Fruit fly (Drosophila melanogaster) whole organism, prepupa: ENCODE measurements around the gene CG5541.

Experiments used
- Blimp-1 ChIP-seq: fragments of 200-800 bp; sonication (Bioruptor generic); optimal IDR thresholded peaks from 3 replicates; lab custom pipeline; 2017; ENCODE audit warnings: missing biosample characterization, missing genetic modification characterization, mild to moderate bottlenecking, moderate library complexity, missing genetic modification reagents
- CG10631 ChIP-seq: fragments of 200-800 bp; sonication (Bioruptor generic); optimal IDR thresholded peaks from 2 replicates; lab custom pipeline; 2016; ENCODE audit warnings: missing biosample characterization, missing genetic modification characterization
- CG10669 ChIP-seq: fragments of 200-800 bp; sonication (Bioruptor generic); optimal IDR thresholded peaks from 3 replicates; lab custom pipeline; 2018; ENCODE audit warnings: missing biosample characterization, mild to moderate bottlenecking, missing genetic modification characterization, moderate library complexity
- CG11294 ChIP-seq: fragments of 200-800 bp; sonication (Bioruptor generic); IDR thresholded peaks from 2 replicates; pipeline ENCODE4 v1.3.6; 2022; ENCODE audit warnings: missing biosample characterization, missing genetic modification characterization
- CG11762 ChIP-seq: fragments of 200-800 bp; sonication (Bioruptor generic); optimal IDR thresholded peaks from 3 replicates; lab custom pipeline; 2016; ENCODE audit warnings: missing biosample characterization, missing genetic modification characterization; ENCODE audit not compliant: insufficient read depth
- CG11902 ChIP-seq: fragments of 200-800 bp; sonication (Bioruptor generic); optimal IDR thresholded peaks from 3 replicates; lab custom pipeline; 2016; ENCODE audit warnings: missing biosample characterization, missing genetic modification characterization
- CG15336 ChIP-seq: fragments of 200-800 bp; sonication (Bioruptor generic); IDR thresholded peaks from 2 replicates; pipeline ENCODE4 v1.3.6; 2022; ENCODE audit warnings: missing biosample characterization, missing genetic modification characterization
- CG1621 ChIP-seq: fragments of 200-800 bp; sonication (Bioruptor generic); optimal IDR thresholded peaks from 3 replicates; lab custom pipeline; 2018; ENCODE audit warnings: missing biosample characterization, mild to moderate bottlenecking, missing genetic modification characterization
- CG16779 ChIP-seq: fragments of 200-800 bp; sonication (Bioruptor generic); optimal IDR thresholded peaks from 3 replicates; lab custom pipeline; 2017; ENCODE audit warnings: missing biosample characterization, mild to moderate bottlenecking, missing genetic modification characterization
- CG3032 ChIP-seq: fragments of 200-800 bp; optimal IDR thresholded peaks from 2 replicates; lab custom pipeline; 2019; ENCODE audit warnings: missing biosample characterization, mild to moderate bottlenecking, missing genetic modification characterization, moderate library complexity
- CG31627 ChIP-seq: fragments of 200-800 bp; sonication (Bioruptor generic); optimal IDR thresholded peaks from 3 replicates; lab custom pipeline; 2016; ENCODE audit warnings: missing biosample characterization, missing genetic modification characterization
- CG32006 ChIP-seq: fragments of 200-800 bp; sonication (Bioruptor generic); optimal IDR thresholded peaks from 3 replicates; lab custom pipeline; 2017; ENCODE audit warnings: missing biosample characterization, mild to moderate bottlenecking, missing genetic modification characterization
- CG3919 ChIP-seq: fragments of 200-800 bp; sonication (Bioruptor generic); optimal IDR thresholded peaks from 3 replicates; lab custom pipeline; 2016; ENCODE audit warnings: missing biosample characterization, missing genetic modification characterization
- CG4318 ChIP-seq: fragments of 200-800 bp; sonication (Bioruptor generic); optimal IDR thresholded peaks from 3 replicates; lab custom pipeline; 2017; ENCODE audit warnings: missing biosample characterization, mild to moderate bottlenecking, missing genetic modification characterization
- CG6276 ChIP-seq: fragments of 200-800 bp; sonication (Bioruptor generic); optimal IDR thresholded peaks from 2 replicates; lab custom pipeline; 2017; ENCODE audit warnings: missing biosample characterization, mild to moderate bottlenecking, missing genetic modification characterization
- CG6792 ChIP-seq: fragments of 200-800 bp; sonication (Bioruptor generic); optimal IDR thresholded peaks from 3 replicates; lab custom pipeline; 2016; ENCODE audit warnings: missing biosample characterization, missing genetic modification characterization
- CG6808 ChIP-seq: fragments of 200-800 bp; sonication (Bioruptor generic); optimal IDR thresholded peaks from 3 replicates; lab custom pipeline; 2017; ENCODE audit warnings: missing biosample characterization, missing genetic modification characterization, mild to moderate bottlenecking, moderate library complexity, missing genetic modification reagents
- CG6854 ChIP-seq: fragments of 200-800 bp; sonication (Bioruptor generic); optimal IDR thresholded peaks from 2 replicates; lab custom pipeline; 2017; ENCODE audit warnings: missing biosample characterization, mild to moderate bottlenecking, missing genetic modification characterization
- CG7368 ChIP-seq: fragments of 200-800 bp; sonication (Bioruptor generic); optimal IDR thresholded peaks from 3 replicates; lab custom pipeline; 2016; ENCODE audit warnings: missing biosample characterization, missing genetic modification characterization
- CG8119 ChIP-seq: fragments of 200-800 bp; sonication (Bioruptor generic); IDR thresholded peaks from 3 replicates; pipeline ENCODE4 v1.3.6; 2022; ENCODE audit warnings: missing biosample characterization, missing genetic modification characterization
- CG8319 ChIP-seq: fragments of 200-800 bp; sonication (Bioruptor generic); optimal IDR thresholded peaks from 3 replicates; lab custom pipeline; 2016; ENCODE audit warnings: missing biosample characterization, missing genetic modification characterization
- CG8632 ChIP-seq: fragments of 200-800 bp; sonication (Bioruptor generic); optimal IDR thresholded peaks from 3 replicates; lab custom pipeline; 2016; ENCODE audit warnings: missing biosample characterization, missing genetic modification characterization
- CG9139 ChIP-seq: fragments of 200-800 bp; sonication (Bioruptor generic); optimal IDR thresholded peaks from 3 replicates; lab custom pipeline; 2017; ENCODE audit warnings: missing biosample characterization, mild to moderate bottlenecking, missing genetic modification characterization
- Eip75B ChIP-seq: fragments of 200-800 bp; sonication (Bioruptor generic); optimal IDR thresholded peaks from 3 replicates; lab custom pipeline; 2016; ENCODE audit warnings: missing biosample characterization, missing genetic modification characterization
- Eip78C ChIP-seq: fragments of 200-800 bp; sonication (Bioruptor generic); peaks from one replicate; lab custom pipeline; 2016; ENCODE audit warnings: missing biosample characterization, missing genetic modification characterization
- Eip93F ChIP-seq: fragments of 200-800 bp; sonication (Bioruptor generic); optimal IDR thresholded peaks from 2 replicates; lab custom pipeline; 2016; ENCODE audit warnings: missing biosample characterization, mild to moderate bottlenecking, missing genetic modification characterization
- Ets21C ChIP-seq: fragments of 200-800 bp; sonication (Bioruptor generic); optimal IDR thresholded peaks from 3 replicates; lab custom pipeline; 2016; ENCODE audit warnings: missing biosample characterization, missing genetic modification characterization
- Ets96B ChIP-seq: fragments of 200-800 bp; optimal IDR thresholded peaks from 2 replicates; lab custom pipeline; 2019; ENCODE audit warnings: missing biosample characterization, mild to moderate bottlenecking, missing genetic modification characterization, moderate library complexity
- Gug ChIP-seq: fragments of 200-800 bp; sonication (Bioruptor generic); IDR thresholded peaks from 2 replicates; pipeline ENCODE4 v1.3.6; 2022; ENCODE audit warnings: missing biosample characterization, missing genetic modification characterization
- Hr39 ChIP-seq: fragments of 200-800 bp; sonication (Bioruptor generic); optimal IDR thresholded peaks from 2 replicates; lab custom pipeline; 2016; ENCODE audit warnings: missing biosample characterization, missing genetic modification characterization
- Lpt ChIP-seq: fragments of 200-800 bp; sonication (Bioruptor generic); optimal IDR thresholded peaks from 3 replicates; lab custom pipeline; 2016; ENCODE audit warnings: missing biosample characterization, missing genetic modification characterization
- Met ChIP-seq: fragments of 200-800 bp; sonication (Bioruptor generic); optimal IDR thresholded peaks from 3 replicates; lab custom pipeline; 2016; ENCODE audit warnings: missing biosample characterization, missing genetic modification characterization
- Smox ChIP-seq: fragments of 200-800 bp; sonication (Bioruptor generic); optimal IDR thresholded peaks from 3 replicates; lab custom pipeline; 2016; ENCODE audit warnings: missing biosample characterization, missing genetic modification characterization
- Sox102F ChIP-seq: fragments of 200-800 bp; sonication (Bioruptor generic); optimal IDR thresholded peaks from 2 replicates; lab custom pipeline; 2016; ENCODE audit warnings: missing biosample characterization, mild to moderate bottlenecking, missing genetic modification characterization
- Sox14 ChIP-seq: fragments of 200-800 bp; sonication (Bioruptor generic); optimal IDR thresholded peaks from 3 replicates; lab custom pipeline; 2016; ENCODE audit warnings: missing biosample characterization, missing genetic modification characterization
- achi ChIP-seq: fragments of 200-800 bp; sonication (Bioruptor generic); optimal IDR thresholded peaks from 3 replicates; lab custom pipeline; 2016; ENCODE audit warnings: missing biosample characterization, missing genetic modification characterization
- acj6 ChIP-seq: fragments of 200-800 bp; sonication (Bioruptor generic); optimal IDR thresholded peaks from 3 replicates; lab custom pipeline; 2016; ENCODE audit warnings: missing biosample characterization, missing genetic modification characterization
- cyc ChIP-seq: fragments of 200-800 bp; sonication (Bioruptor generic); optimal IDR thresholded peaks from 3 replicates; lab custom pipeline; 2016; ENCODE audit warnings: missing biosample characterization, missing genetic modification characterization
- dac ChIP-seq: fragments of 200-800 bp; sonication (Bioruptor generic); optimal IDR thresholded peaks from 2 replicates; lab custom pipeline; 2017; ENCODE audit warnings: missing biosample characterization, mild to moderate bottlenecking, missing genetic modification characterization
- dsx ChIP-seq: fragments of 200-800 bp; optimal IDR thresholded peaks from 3 replicates; lab custom pipeline; 2019; ENCODE audit warnings: missing biosample characterization, mild to moderate bottlenecking, missing genetic modification characterization, moderate library complexity; ENCODE audit not compliant: poor library complexity, severe bottlenecking
- eg ChIP-seq: fragments of 200-800 bp; sonication (Bioruptor generic); IDR thresholded peaks from 3 replicates; pipeline ENCODE4 v1.3.6; 2022; ENCODE audit warnings: missing biosample characterization, missing genetic modification characterization
- esn ChIP-seq: fragments of 200-800 bp; sonication (Bioruptor generic); optimal IDR thresholded peaks from 2 replicates; lab custom pipeline; 2016; ENCODE audit warnings: missing biosample characterization, mild to moderate bottlenecking, missing genetic modification characterization, moderate library complexity
- fd59A ChIP-seq: fragments of 200-800 bp; sonication (Bioruptor generic); optimal IDR thresholded peaks from 2 replicates; lab custom pipeline; 2017; ENCODE audit warnings: missing biosample characterization, mild to moderate bottlenecking, missing genetic modification characterization, missing genetic modification reagents
- fd85E ChIP-seq: fragments of 200-800 bp; sonication (Bioruptor generic); optimal IDR thresholded peaks from 3 replicates; lab custom pipeline; 2016; ENCODE audit warnings: missing biosample characterization, missing genetic modification characterization
- fkh ChIP-seq: fragments of 200-800 bp; sonication (Bioruptor generic); optimal IDR thresholded peaks from 3 replicates; lab custom pipeline; 2017; ENCODE audit warnings: missing biosample characterization, mild to moderate bottlenecking, missing genetic modification characterization, moderate library complexity
- lz ChIP-seq: fragments of 200-800 bp; sonication (Bioruptor generic); optimal IDR thresholded peaks from 3 replicates; lab custom pipeline; 2016; ENCODE audit warnings: missing biosample characterization, missing genetic modification characterization
- pdm3 ChIP-seq: fragments of 200-800 bp; sonication (Bioruptor generic); optimal IDR thresholded peaks from 3 replicates; lab custom pipeline; 2016; ENCODE audit warnings: missing biosample characterization, missing genetic modification characterization
- spab ChIP-seq: fragments of 200-800 bp; sonication (Bioruptor generic); optimal IDR thresholded peaks from 2 replicates; lab custom pipeline; 2017; ENCODE audit warnings: missing biosample characterization, mild to moderate bottlenecking, missing genetic modification characterization, missing genetic modification reagents
- ss ChIP-seq, 2 experiments: fragments of 200-800 bp; sonication (Bioruptor generic); optimal IDR thresholded peaks; 2 replicates in 1 of 2; 3 replicates in 1 of 2; lab custom pipeline; 2017 to 2018; ENCODE audit warnings: mild to moderate bottlenecking in 2 of 2, missing biosample characterization in 2 of 2, missing genetic modification characterization in 2 of 2, moderate library complexity in 1 of 2
- svp ChIP-seq: fragments of 200-800 bp; sonication (Bioruptor generic); peaks from one replicate; lab custom pipeline; 2016; ENCODE audit warnings: missing biosample characterization, missing genetic modification characterization
- topi ChIP-seq: fragments of 200-800 bp; sonication (Bioruptor generic); optimal IDR thresholded peaks from 3 replicates; lab custom pipeline; 2016; ENCODE audit warnings: missing biosample characterization, missing genetic modification characterization
- vri ChIP-seq: fragments of 200-800 bp; sonication (Bioruptor generic); optimal IDR thresholded peaks from 3 replicates; lab custom pipeline; 2016; ENCODE audit warnings: missing biosample characterization, mild to moderate bottlenecking, missing genetic modification characterization

The CG5541 gene

dm6 chrX:15080780-15081402 lies 37.0 kb downstream of the CG5541 start, which contains the start of gene CG33177:
Gene CG33177, plus strand, starts transcription at chrX:15081367.
- no peak for TF ChIP-seq CG11294 (GFP tag; lab: Robert Waterston, UW)
- TF ChIP-seq fd59A (GFP tag; lab: Kevin White, UChicago), result no peak
- TF ChIP-seq fd85E (GFP tag; lab: Kevin White, UChicago), result no peak
- TF ChIP-seq Met (GFP tag; lab: Kevin White, UChicago), result peak; percentile 5
- TF ChIP-seq Eip75B (GFP tag; lab: Kevin White, UChicago), result no peak
- TF ChIP-seq Sox102F (GFP tag; lab: Kevin White, UChicago), result no peak
- TF ChIP-seq esn (GFP tag; lab: Kevin White, UChicago), result peak; percentile 29
- no peak for TF ChIP-seq achi (GFP tag; lab: Kevin White, UChicago)
- peak; percentile 42 for TF ChIP-seq Hr39 (GFP tag; lab: Kevin White, UChicago)
- no peak for TF ChIP-seq CG9139 (GFP tag; lab: Kevin White, UChicago)
- no peak for TF ChIP-seq CG1621 (tag; lab: Kevin White, UChicago)
- TF ChIP-seq Lpt, result no peak
- TF ChIP-seq CG8632 (GFP tag; lab: Kevin White, UChicago), result no peak
- no peak for TF ChIP-seq eg (GFP tag; lab: Robert Waterston, UW)
- TF ChIP-seq CG6792 (GFP tag; lab: Kevin White, UChicago), result no peak
- no peak for TF ChIP-seq ss (GFP tag; optimal IDR thresholded peaks at IDR 0.05; lab: Kevin White, UChicago)
- peak; percentile 17 for TF ChIP-seq lz (GFP tag; lab: Kevin White, UChicago)
- TF ChIP-seq fkh (GFP tag; lab: Kevin White, UChicago), result peak; percentile 25
- no peak for TF ChIP-seq dac (GFP tag; lab: Kevin White, UChicago)
- TF ChIP-seq pdm3 (GFP tag; lab: Kevin White, UChicago), result peak; percentile 18
- no peak for TF ChIP-seq CG6854 (GFP tag; lab: Kevin White, UChicago)
- TF ChIP-seq CG3032 (tag; lab: Kevin White, UChicago), result no peak
- no peak for TF ChIP-seq Blimp-1 (GFP tag; lab: Kevin White, UChicago)
- TF ChIP-seq topi (GFP tag; lab: Kevin White, UChicago), result peak; percentile 12
- TF ChIP-seq cyc (GFP tag; lab: Kevin White, UChicago), result peak; percentile 36
- no peak for TF ChIP-seq Smox (GFP tag; lab: Kevin White, UChicago)
- TF ChIP-seq CG7368, result no peak
- no peak for TF ChIP-seq CG8119 (GFP tag; lab: Robert Waterston, UW)
- TF ChIP-seq CG15336, result no peak
- no peak for TF ChIP-seq CG16779 (tag; lab: Kevin White, UChicago)
- no peak for TF ChIP-seq CG10631 (GFP tag; lab: Kevin White, UChicago)
- no peak for TF ChIP-seq CG8319 (GFP tag; lab: Kevin White, UChicago)
- no peak for TF ChIP-seq CG32006 (GFP tag; lab: Kevin White, UChicago)
- no peak for TF ChIP-seq Sox14 (GFP tag; lab: Kevin White, UChicago)
- TF ChIP-seq CG10669, result no peak
- TF ChIP-seq spab (GFP tag; lab: Kevin White, UChicago), result no peak
- TF ChIP-seq vri, result peak; percentile 37
- peak; percentile 52 for TF ChIP-seq CG31627 (GFP tag; lab: Kevin White, UChicago)
- no peak for TF ChIP-seq CG4318 (GFP tag; lab: Kevin White, UChicago)
- peak; percentile 45 for TF ChIP-seq Eip78C (GFP tag; lab: Kevin White, UChicago)
- no peak for TF ChIP-seq CG6276 (GFP tag; lab: Kevin White, UChicago)
- TF ChIP-seq CG11762 (GFP tag; lab: Kevin White, UChicago), result no peak
- no peak for TF ChIP-seq Gug (GFP tag; lab: Robert Waterston, UW)
- no peak for TF ChIP-seq CG6808 (GFP tag; lab: Kevin White, UChicago)
- TF ChIP-seq acj6 (GFP tag; lab: Kevin White, UChicago), result no peak
- no peak for TF ChIP-seq Ets21C (GFP tag; lab: Kevin White, UChicago)
- no peak for TF ChIP-seq CG3919
- no peak for TF ChIP-seq CG11902 (GFP tag; lab: Kevin White, UChicago)
- no peak for TF ChIP-seq Eip93F (GFP tag; lab: Kevin White, UChicago)
- TF ChIP-seq Ets96B (tag; lab: Kevin White, UChicago), result no peak
- peak; percentile 69 for TF ChIP-seq svp (GFP tag; lab: Kevin White, UChicago)
- no peak for TF ChIP-seq dsx (GFP tag; lab: Kevin White, UChicago)
